Worm (Caenorhabditis elegans): Measurements from ENCODE around the gene sri-46.

- TF ChIP-seq pros-1 (tag; optimal IDR thresholded peaks at IDR 0.05) (no peak), ceh-18 (tag; optimal IDR thresholded peaks at IDR 0.05) (no peak), ceh-45 (GFP tag; IDR thresholded peaks at IDR 0.05) (no peak)
Observed at ce11 chrII:675822-676221, 4.9 kb upstream of the sri-46 start.

Data from whole organism, late embryonic.